Worm (Caenorhabditis elegans): Measurements from ENCODE around the gene F14D2.5.

The F14D2.5 gene

DNA sequence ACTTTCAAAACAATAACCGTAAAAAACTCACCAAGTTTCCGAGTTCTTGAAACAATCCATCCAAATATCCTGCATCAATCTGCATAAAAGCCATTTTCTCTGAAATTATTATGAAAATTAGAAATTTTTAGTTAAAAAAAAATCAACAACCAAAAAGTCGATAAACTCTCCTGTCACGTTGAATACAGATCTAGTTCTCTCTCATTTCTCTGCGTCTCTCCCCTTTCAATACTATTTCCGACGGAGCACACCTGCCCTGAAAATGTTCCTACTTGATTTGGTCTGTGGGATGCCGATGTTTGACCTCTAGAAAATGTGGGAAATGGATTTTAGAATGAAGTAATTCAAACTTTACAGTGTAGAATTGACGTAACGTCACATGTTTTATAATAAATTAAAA, 47.2 kb downstream of the F14D2.5 start, which contains the start of gene T06D4.6:
Gene T06D4.6, minus strand, starts transcription at position 101 of the 400 bp plus-strand sequence.
- TF ChIP-seq aly-2 (tag; optimal IDR thresholded peaks at IDR 0.05) (no peak), unc-98 (GFP tag; IDR thresholded peaks at IDR 0.05) (no peak), irx-1 (tag; optimal IDR thresholded peaks at IDR 0.05) (no peak), nhr-90 (tag; optimal IDR thresholded peaks at IDR 0.05; ENCODE audit: poor library complexity) (no peak), nhr-47 (tag; optimal IDR thresholded peaks at IDR 0.05) (no peak), nhr-76 (tag; optimal IDR thresholded peaks at IDR 0.05) (no peak), lsy-2 (tag; optimal IDR thresholded peaks at IDR 0.05) (no peak), fkh-8 (tag; optimal IDR thresholded peaks at IDR 0.05) (no peak)
